Fruit fly (Drosophila melanogaster) whole organism, embryonic: ENCODE results near the gene SMC5.

Source experiments
- Bgb ChIP-seq: fragments of 200-800 bp; sonication (Bioruptor generic); IDR thresholded peaks from 2 replicates; pipeline ENCODE4 v1.3.6; 2022; ENCODE audit warnings: missing biosample characterization, missing genetic modification characterization; ENCODE audit not compliant: partially characterized antibody
- CG10431 ChIP-seq: fragments of 200-800 bp; sonication (Bioruptor generic); optimal IDR thresholded peaks from 3 replicates; lab custom pipeline; 2018; ENCODE audit warnings: missing biosample characterization, mild to moderate bottlenecking, missing genetic modification characterization
- CG12236 ChIP-seq: fragments of 200-800 bp; sonication (Bioruptor generic); optimal IDR thresholded peaks from 2 replicates; lab custom pipeline; 2016; ENCODE audit warnings: missing biosample characterization, missing genetic modification characterization
- CG15073 ChIP-seq: fragments of 200-800 bp; sonication (Bioruptor generic); optimal IDR thresholded peaks from 2 replicates; lab custom pipeline; 2016; ENCODE audit warnings: missing biosample characterization, missing genetic modification characterization
- CG15601 ChIP-seq: fragments of 200-800 bp; sonication (Bioruptor generic); optimal IDR thresholded peaks from 3 replicates; lab custom pipeline; 2019; ENCODE audit warnings: missing biosample characterization, mild to moderate bottlenecking, missing genetic modification characterization, moderate library complexity
- CG1603 ChIP-seq: fragments of 200-800 bp; sonication (Bioruptor generic); optimal IDR thresholded peaks from 2 replicates; lab custom pipeline; 2019; ENCODE audit warnings: missing biosample characterization, mild to moderate bottlenecking, missing genetic modification characterization, moderate library complexity
- CG17186 ChIP-seq: fragments of 200-800 bp; sonication (Bioruptor generic); optimal IDR thresholded peaks from 3 replicates; lab custom pipeline; 2017; ENCODE audit warnings: missing biosample characterization, missing genetic modification reagents, missing genetic modification characterization
- CG2116 ChIP-seq: fragments of 200-800 bp; sonication (Bioruptor generic); optimal IDR thresholded peaks from 3 replicates; lab custom pipeline; 2018; ENCODE audit warnings: missing biosample characterization, mild to moderate bottlenecking, missing genetic modification characterization
- CG32767 ChIP-seq: fragments of 200-800 bp; sonication (Bioruptor generic); IDR thresholded peaks from 2 replicates; pipeline ENCODE4 v1.3.6; 2022; ENCODE audit warnings: missing biosample characterization, missing genetic modification characterization
- CG34224 ChIP-seq: fragments of 200-800 bp; sonication (Bioruptor generic); IDR thresholded peaks from 3 replicates; pipeline ENCODE4 v1.3.6; 2022; ENCODE audit warnings: missing biosample characterization, missing genetic modification characterization; ENCODE audit not compliant: partially characterized antibody
- CG3995 ChIP-seq: fragments of 200-800 bp; sonication (Bioruptor generic); optimal IDR thresholded peaks from 3 replicates; lab custom pipeline; 2016; ENCODE audit warnings: missing biosample characterization, missing genetic modification characterization
- CG4282 ChIP-seq: fragments of 200-800 bp; sonication (Bioruptor generic); optimal IDR thresholded peaks from 2 replicates; lab custom pipeline; 2016; ENCODE audit warnings: missing biosample characterization, missing genetic modification characterization
- CG4617 ChIP-seq: fragments of 200-800 bp; sonication (Bioruptor generic); optimal IDR thresholded peaks from 3 replicates; lab custom pipeline; 2016; ENCODE audit warnings: missing biosample characterization, missing genetic modification characterization, borderline replicate concordance
- CG5953 ChIP-seq: fragments of 200-800 bp; sonication (Bioruptor generic); IDR thresholded peaks from 2 replicates; pipeline ENCODE4 v1.3.6; 2022; ENCODE audit warnings: missing biosample characterization, missing genetic modification characterization
- CG7928 ChIP-seq: fragments of 200-800 bp; sonication (Bioruptor generic); optimal IDR thresholded peaks from 2 replicates; lab custom pipeline; 2017; ENCODE audit warnings: missing biosample characterization, mild to moderate bottlenecking, missing genetic modification characterization
- CG9797 ChIP-seq: fragments of 200-800 bp; sonication (Bioruptor generic); optimal IDR thresholded peaks from 3 replicates; lab custom pipeline; 2018; ENCODE audit warnings: missing biosample characterization, mild to moderate bottlenecking, missing genetic modification characterization
- D ChIP-seq, 2 experiments: fragments of 200-800 bp in 1 of 2; fragments of >200 bp in 1 of 2; sonication (Bioruptor generic) in 1 of 2; optimal IDR thresholded peaks; 2 replicates in 1 of 2; 3 replicates in 1 of 2; lab custom pipeline; 2017; ENCODE audit warnings: mild to moderate bottlenecking in 1 of 2, missing biosample characterization in 1 of 2, missing genetic modification characterization in 1 of 2, missing genetic modification reagents in 1 of 2
- Dll ChIP-seq: fragments of 200-800 bp; sonication (Bioruptor generic); IDR thresholded peaks from 4 replicates; pipeline ENCODE4 v1.3.6; 2022; ENCODE audit warnings: missing biosample characterization, missing genetic modification characterization; ENCODE audit not compliant: partially characterized antibody
- Fer3 ChIP-seq: fragments of 200-800 bp; sonication (Bioruptor generic); optimal IDR thresholded peaks from 2 replicates; lab custom pipeline; 2018; ENCODE audit warnings: missing biosample characterization, mild to moderate bottlenecking, missing genetic modification characterization, moderate library complexity
- Hmx ChIP-seq: fragments of 200-800 bp; sonication (Bioruptor generic); optimal IDR thresholded peaks from 2 replicates; lab custom pipeline; 2016; ENCODE audit warnings: missing biosample characterization, missing genetic modification characterization
- Kr ChIP-seq: fragments of 200-800 bp; sonication (Bioruptor generic); optimal IDR thresholded peaks from 2 replicates; lab custom pipeline; 2017; ENCODE audit warnings: missing biosample characterization, mild to moderate bottlenecking, missing genetic modification characterization
- Lhr ChIP-seq: fragments of 200-800 bp; sonication (Bioruptor generic); optimal IDR thresholded peaks from 3 replicates; lab custom pipeline; 2017; ENCODE audit warnings: mild to moderate bottlenecking, missing biosample characterization, missing genetic modification reagents, missing genetic modification characterization
- MBD-R2 ChIP-seq: fragments of 200-800 bp; sonication (Bioruptor generic); IDR thresholded peaks from 2 replicates; pipeline ENCODE4 v1.3.6; 2022; ENCODE audit warnings: missing biosample characterization, missing genetic modification characterization
- Usf ChIP-seq: fragments of 200-800 bp; sonication (Bioruptor generic); optimal IDR thresholded peaks from 2 replicates; lab custom pipeline; 2017; ENCODE audit warnings: missing genotype, missing biosample characterization, missing genetic modification characterization
- bigmax ChIP-seq: fragments of 200-800 bp; sonication (Bioruptor generic); optimal IDR thresholded peaks from 2 replicates; lab custom pipeline; 2018; ENCODE audit warnings: missing biosample characterization, mild to moderate bottlenecking, missing genetic modification characterization
- cg ChIP-seq: fragments of 200-800 bp; sonication (Bioruptor generic); optimal IDR thresholded peaks from 3 replicates; lab custom pipeline; 2019; ENCODE audit warnings: missing biosample characterization, mild to moderate bottlenecking, missing genetic modification characterization, moderate library complexity
- chinmo ChIP-seq: fragments of 200-800 bp; sonication (Bioruptor generic); IDR thresholded peaks from 4 replicates; pipeline ENCODE4 v1.3.6; 2022; ENCODE audit warnings: missing biosample characterization, missing genetic modification characterization; ENCODE audit not compliant: partially characterized antibody
- crp ChIP-seq, 2 experiments: fragments of 200-800 bp; sonication (Bioruptor generic); optimal IDR thresholded peaks; 2 replicates in 1 of 2; 3 replicates in 1 of 2; lab custom pipeline; 2017; ENCODE audit warnings: missing biosample characterization in 2 of 2, missing genetic modification characterization in 2 of 2, mild to moderate bottlenecking in 1 of 2, moderate library complexity in 1 of 2
- danr ChIP-seq: fragments of 200-800 bp; sonication (Bioruptor generic); IDR thresholded peaks from 2 replicates; pipeline ENCODE4 v1.3.6; 2022; ENCODE audit warnings: missing biosample characterization, missing genetic modification characterization
- exex ChIP-seq: fragments of 200-800 bp; sonication (Bioruptor generic); optimal IDR thresholded peaks from 4 replicates; lab custom pipeline; 2018; ENCODE audit warnings: missing biosample characterization, mild to moderate bottlenecking, missing genetic modification characterization, moderate library complexity
- gfzf ChIP-seq: fragments of 200-800 bp; sonication (Bioruptor generic); optimal IDR thresholded peaks from 2 replicates; lab custom pipeline; 2016; ENCODE audit warnings: missing biosample characterization, mild to moderate bottlenecking, missing genetic modification characterization, moderate library complexity
- ham ChIP-seq: fragments of 200-800 bp; sonication (Bioruptor generic); IDR thresholded peaks from 2 replicates; pipeline ENCODE4 v1.3.6; 2022; ENCODE audit warnings: missing biosample characterization, missing genetic modification characterization
- insv ChIP-seq, 2 experiments: fragments of 200-800 bp; sonication (Bioruptor generic); optimal IDR thresholded peaks; 3 replicates each; lab custom pipeline; 2016 to 2018; ENCODE audit warnings: missing biosample characterization in 2 of 2, missing genetic modification characterization in 2 of 2
- lbe ChIP-seq: fragments of 200-800 bp; sonication (Bioruptor generic); optimal IDR thresholded peaks from 2 replicates; lab custom pipeline; 2016; ENCODE audit warnings: missing biosample characterization, mild to moderate bottlenecking, missing genetic modification characterization
- nerfin-2 ChIP-seq: fragments of 200-800 bp; sonication (Bioruptor generic); IDR thresholded peaks from 2 replicates; pipeline ENCODE4 v1.3.6; 2022; ENCODE audit warnings: missing biosample characterization, missing genetic modification characterization; ENCODE audit not compliant: partially characterized antibody
- phol ChIP-seq: fragments of 200-800 bp; sonication (Bioruptor generic); optimal IDR thresholded peaks from 3 replicates; lab custom pipeline; 2018; ENCODE audit warnings: missing biosample characterization, mild to moderate bottlenecking, missing genetic modification characterization, moderate library complexity
- pum ChIP-seq: fragments of 200-800 bp; sonication (Bioruptor generic); optimal IDR thresholded peaks from 2 replicates; lab custom pipeline; 2016; ENCODE audit warnings: missing biosample characterization, missing genetic modification characterization
- pzg ChIP-seq: fragments of 200-800 bp; sonication (Bioruptor generic); optimal IDR thresholded peaks from 3 replicates; lab custom pipeline; 2018; ENCODE audit warnings: missing biosample characterization, mild to moderate bottlenecking, missing genetic modification characterization, moderate library complexity
- sens ChIP-seq: fragments of 200-800 bp; sonication (Bioruptor generic); peaks from one replicate; lab custom pipeline; 2016; ENCODE audit warnings: missing biosample characterization, missing genetic modification characterization
- seq ChIP-seq: fragments of 200-800 bp; sonication (Bioruptor generic); IDR thresholded peaks from 2 replicates; pipeline ENCODE4 v1.3.6; 2022; ENCODE audit warnings: missing biosample characterization, missing genetic modification characterization
- sima ChIP-seq: fragments of 200-800 bp; sonication (Bioruptor generic); optimal IDR thresholded peaks from 2 replicates; lab custom pipeline; 2016; ENCODE audit warnings: missing biosample characterization, missing genetic modification characterization
- sr ChIP-seq: fragments of 200-800 bp; sonication (Bioruptor generic); IDR thresholded peaks from 3 replicates; pipeline ENCODE4 v1.3.6; 2022; ENCODE audit warnings: missing biosample characterization, missing genetic modification characterization
- ssp ChIP-seq: fragments of 200-800 bp; sonication (Bioruptor generic); IDR thresholded peaks from 2 replicates; pipeline ENCODE4 v1.3.6; 2022; ENCODE audit warnings: missing biosample characterization, missing genetic modification characterization
- stc ChIP-seq: fragments of 200-800 bp; sonication (Bioruptor generic); IDR thresholded peaks from 2 replicates; pipeline ENCODE4 v1.3.6; 2022; ENCODE audit warnings: missing biosample characterization, missing genetic modification characterization
- stwl ChIP-seq: fragments of 200-800 bp; sonication (Bioruptor generic); optimal IDR thresholded peaks from 3 replicates; lab custom pipeline; 2018; ENCODE audit warnings: missing biosample characterization, mild to moderate bottlenecking, missing genetic modification characterization, moderate library complexity
- trem ChIP-seq: fragments of 200-800 bp; optimal IDR thresholded peaks from 3 replicates; lab custom pipeline; 2019; ENCODE audit warnings: missing biosample characterization, mild to moderate bottlenecking, missing genetic modification characterization, moderate library complexity
- z ChIP-seq: fragments of 200-800 bp; sonication (Bioruptor generic); IDR thresholded peaks from 3 replicates; pipeline ENCODE4 v1.3.6; 2022; ENCODE audit warnings: missing biosample characterization, missing genetic modification characterization

The SMC5 gene

DNA sequence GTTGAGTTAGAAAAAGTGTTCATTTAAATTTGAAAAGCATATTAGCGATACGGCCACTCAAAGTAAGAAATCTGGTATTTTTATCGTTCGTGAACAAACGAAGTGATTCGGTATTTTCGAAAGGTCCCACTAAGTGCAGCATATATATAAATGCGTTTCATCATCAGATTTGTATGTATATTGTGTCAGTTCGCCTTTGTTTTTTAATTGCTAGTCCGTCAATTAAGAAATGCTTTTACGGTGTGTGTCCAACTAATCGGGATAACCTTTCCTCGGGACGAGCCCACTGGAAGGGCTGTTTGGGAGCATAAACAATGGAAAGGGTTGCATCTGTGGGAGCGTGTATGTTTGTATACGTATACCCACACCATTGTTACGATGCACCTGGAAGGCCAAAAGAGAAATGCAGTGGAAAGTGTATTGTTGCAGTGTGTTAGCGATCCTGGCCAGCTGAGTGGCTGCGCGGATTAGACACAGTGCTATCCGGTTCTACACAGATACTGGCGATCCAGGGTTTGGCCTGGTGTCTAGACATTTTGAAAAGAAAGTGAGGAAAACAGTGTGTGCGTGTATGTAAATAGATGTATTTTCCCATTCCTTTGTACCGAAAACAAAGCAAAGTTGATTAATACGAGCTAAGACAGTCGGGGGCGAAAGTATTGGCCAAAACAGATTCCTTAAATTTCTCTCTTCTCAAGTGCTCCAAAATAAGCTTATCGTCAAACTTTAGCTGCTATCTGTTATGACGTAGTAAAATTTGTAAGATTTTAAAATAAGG, 45.7 kb upstream of the SMC5 start, which contains the start of gene CG7611 (continued):
- peak; percentile 52 for TF ChIP-seq pzg
- TF ChIP-seq sens (GFP tag; lab: Kevin White, UChicago) = peak; percentile 59
- no peak for TF ChIP-seq z (GFP tag; lab: Robert Waterston, UW)
- TF ChIP-seq gfzf (GFP tag; lab: Kevin White, UChicago) = peak; percentile 78
- TF ChIP-seq CG4282 (GFP tag; lab: Kevin White, UChicago) = no peak
- TF ChIP-seq insv (GFP tag; optimal IDR thresholded peaks at IDR 0.05; lab: Kevin White, UChicago) = peak in 1 of 2 experiments; percentile 6
- peak; percentile 2 for TF ChIP-seq CG2116 (GFP tag; lab: Kevin White, UChicago)
- 0 out of 2 replicates have a peak, but pooled peaks have one; percentile 4 for TF ChIP-seq stc (GFP tag; lab: Robert Waterston, UW)
- no peak for TF ChIP-seq Fer3 (tag; lab: Kevin White, UChicago)
- peak; percentile 17 for TF ChIP-seq Lhr
- peak; percentile 36 for TF ChIP-seq MBD-R2 (GFP tag; lab: Robert Waterston, UW)
- peak; percentile 15 for TF ChIP-seq phol
- 0 out of 4 replicates have a peak, but pooled peaks have one; percentile 44 for TF ChIP-seq Dll (GFP tag; lab: Robert Waterston, UW)
- TF ChIP-seq trem (tag; lab: Kevin White, UChicago) = peak; percentile 52
- no peak for TF ChIP-seq Usf
- TF ChIP-seq stwl (tag; lab: Kevin White, UChicago) = peak; percentile 57
- TF ChIP-seq ham (GFP tag; lab: Robert Waterston, UW) = no peak
- peak; percentile 11 for TF ChIP-seq lbe (GFP tag; lab: Kevin White, UChicago)
- TF ChIP-seq crp (GFP tag; optimal IDR thresholded peaks at IDR 0.05; lab: Kevin White, UChicago) = peak in 1 of 2 experiments; percentile 68
- TF ChIP-seq CG15601 (tag; lab: Kevin White, UChicago) = peak; percentile 1
- TF ChIP-seq cg = peak; percentile 66
- TF ChIP-seq Hmx (GFP tag; lab: Kevin White, UChicago) = no peak
- no peak for TF ChIP-seq nerfin-2 (GFP tag; lab: Robert Waterston, UW)
- peak; percentile 78; the same call in 1 of the 2 replicates for TF ChIP-seq CG32767 (GFP tag; lab: Robert Waterston, UW)
- TF ChIP-seq CG3995 (GFP tag; lab: Kevin White, UChicago) = peak; percentile 40
- TF ChIP-seq Bgb = 0 out of 2 replicates have a peak, but pooled peaks have one; percentile 27
- no peak for TF ChIP-seq seq (GFP tag; lab: Robert Waterston, UW)
- 0 out of 4 replicates have a peak, but pooled peaks have one; percentile 69 for TF ChIP-seq chinmo
- TF ChIP-seq CG9797 = peak; percentile 87
- peak; percentile 46; the same call in 1 of the 2 replicates for TF ChIP-seq ssp (GFP tag; lab: Robert Waterston, UW)
- TF ChIP-seq CG17186 (GFP tag; lab: Kevin White, UChicago) = peak; percentile 9
- peak; percentile 79 for TF ChIP-seq CG10431 (GFP tag; lab: Kevin White, UChicago)
- peak; percentile 79 for TF ChIP-seq CG4617 (GFP tag; lab: Kevin White, UChicago)
- TF ChIP-seq CG7928 (GFP tag; lab: Kevin White, UChicago) = no peak
- TF ChIP-seq CG12236 (GFP tag; lab: Kevin White, UChicago) = no peak
- peak; percentile 22 for TF ChIP-seq bigmax (GFP tag; lab: Kevin White, UChicago)
- TF ChIP-seq Kr (GFP tag; lab: Kevin White, UChicago) = peak; percentile 96
- no peak for TF ChIP-seq sr (GFP tag; lab: Robert Waterston, UW)
- no peak for TF ChIP-seq pum (GFP tag; lab: Kevin White, UChicago)
- TF ChIP-seq CG1603 (tag; lab: Kevin White, UChicago) = peak; percentile 29
- TF ChIP-seq CG15073 (GFP tag; lab: Kevin White, UChicago) = peak; percentile 61
- no peak for TF ChIP-seq CG5953 (GFP tag; lab: Robert Waterston, UW)
- TF ChIP-seq CG34224 = no peak
- TF ChIP-seq D (optimal IDR thresholded peaks at IDR 0.05; lab: Kevin White, UChicago) = peak; percentile 68
- TF ChIP-seq D (GFP tag; optimal IDR thresholded peaks at IDR 0.05; lab: Kevin White, UChicago) = peak; percentile 8
- no peak for TF ChIP-seq danr (GFP tag; lab: Robert Waterston, UW)
- TF ChIP-seq exex (tag; lab: Kevin White, UChicago) = no peak
- no peak for TF ChIP-seq sima (GFP tag; lab: Kevin White, UChicago)
